Worm (Caenorhabditis elegans): ENCODE measurements around the gene Y57A10A.29.
"Not testable (repeated sequence)": the region's sequence is repeated elsewhere in the genome, so short reads cannot be mapped to it uniquely, and the experiment has no call there.

Y57A10A.29 gene

ce11 chrII:12280360-12280759 is 999 bp downstream of the Y57A10A.29 start, which contains the start of gene ife-5:
Gene ife-5, plus strand, starts transcription at chrII:12280660.
- TF ChIP-seq ref-1 (GFP tag; conservative IDR thresholded peaks at IDR 0.05) = no peak
- TF ChIP-seq T22C8.4 (GFP tag; IDR thresholded peaks at IDR 0.05) = no peak
- no peak for TF ChIP-seq flt-1 (GFP tag; IDR thresholded peaks at IDR 0.05)
- no peak for TF ChIP-seq ztf-29 (GFP tag; IDR thresholded peaks at IDR 0.05)
- no peak for TF ChIP-seq klf-2 (GFP tag; conservative IDR thresholded peaks at IDR 0.05)

DNA sequence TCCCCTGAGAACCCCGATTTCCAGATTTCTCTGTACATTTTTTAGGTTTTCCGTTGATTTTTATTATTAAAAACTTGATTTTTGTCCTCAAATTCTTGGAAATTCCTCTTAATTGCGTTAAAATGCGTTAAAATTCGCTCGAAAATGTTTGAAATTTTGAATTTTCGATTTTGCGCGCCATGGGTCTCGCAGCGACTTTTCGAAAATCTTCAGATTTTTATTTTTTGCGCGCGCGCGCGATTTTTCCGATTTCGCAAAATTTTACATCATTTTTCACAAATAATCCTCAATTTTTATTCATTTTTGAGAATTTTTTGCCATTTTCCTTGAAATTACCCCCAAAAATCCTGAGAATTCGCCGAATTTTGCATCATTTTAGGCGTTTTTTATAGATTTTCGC is 4.7 kb downstream of the Y57A10A.29 start:
- TF ChIP-seq klf-2 (GFP tag; conservative IDR thresholded peaks at IDR 0.05) (no peak), ref-1 (GFP tag; conservative IDR thresholded peaks at IDR 0.05) (no peak), ztf-23 (GFP tag; IDR thresholded peaks at IDR 0.05) (no peak), med-1 (GFP tag; optimal IDR thresholded peaks at IDR 0.05; ENCODE audit: insufficient read depth) (no peak), tab-1 (GFP tag; IDR thresholded peaks at IDR 0.05) (no peak), ztf-29 (GFP tag; IDR thresholded peaks at IDR 0.05) (no peak), cog-1 (tag; optimal IDR thresholded peaks at IDR 0.05) (no peak)

DNA sequence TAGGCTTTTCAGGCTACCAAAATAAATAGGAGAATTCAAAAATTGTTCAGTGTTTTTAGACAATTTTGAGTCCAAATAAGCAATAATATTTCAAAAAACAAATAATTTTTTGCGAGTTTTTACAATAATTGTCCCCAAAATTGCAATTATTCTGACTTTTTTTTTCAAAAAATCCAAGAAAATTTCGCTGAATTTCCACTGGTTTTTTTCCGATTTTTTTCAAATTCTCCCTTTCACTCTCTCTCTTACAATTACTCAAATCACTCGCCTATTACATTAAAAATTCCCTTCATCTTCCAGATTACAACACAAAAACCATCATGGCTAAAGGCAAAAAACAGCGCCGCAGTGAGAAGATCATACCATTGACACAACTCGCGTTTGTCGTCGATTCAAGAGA is 9.7 kb downstream of the Y57A10A.29 start, which contains the start of gene Y57A10A.31:
Gene Y57A10A.31 (plus strand): TSS at position 301 of the 400 bp plus-strand sequence.
- TF ChIP-seq med-1 (GFP tag; optimal IDR thresholded peaks at IDR 0.05; ENCODE audit: insufficient read depth) (no peak), ztf-29 (GFP tag; IDR thresholded peaks at IDR 0.05) (no peak), cog-1 (tag; optimal IDR thresholded peaks at IDR 0.05) (no peak), tab-1 (GFP tag; IDR thresholded peaks at IDR 0.05) (no peak), T22C8.4 (GFP tag; IDR thresholded peaks at IDR 0.05) (no peak), flt-1 (GFP tag; IDR thresholded peaks at IDR 0.05) (no peak), ref-1 (GFP tag; conservative IDR thresholded peaks at IDR 0.05) (no peak), klf-2 (GFP tag; conservative IDR thresholded peaks at IDR 0.05) (no peak), ztf-23 (GFP tag; IDR thresholded peaks at IDR 0.05) (no peak)

ce11 chrII:12296591-12296990 is 17.2 kb downstream of the Y57A10A.29 start:
- TF ChIP-seq ztf-29 (GFP tag; IDR thresholded peaks at IDR 0.05) (no peak), cog-1 (tag; optimal IDR thresholded peaks at IDR 0.05) (no peak), flt-1 (GFP tag; IDR thresholded peaks at IDR 0.05) (no peak), med-1 (GFP tag; optimal IDR thresholded peaks at IDR 0.05; ENCODE audit: insufficient read depth) (no peak), T22C8.4 (GFP tag; IDR thresholded peaks at IDR 0.05) (no peak), ztf-23 (GFP tag; IDR thresholded peaks at IDR 0.05) (no peak), klf-2 (GFP tag; conservative IDR thresholded peaks at IDR 0.05) (no peak), ref-1 (GFP tag; conservative IDR thresholded peaks at IDR 0.05) (no peak), tab-1 (GFP tag; IDR thresholded peaks at IDR 0.05) (no peak)

ce11 chrII:12300680-12301079 is 21.3 kb downstream of the Y57A10A.29 start:
- peak; percentile 84 for TF ChIP-seq T22C8.4 (GFP tag; IDR thresholded peaks at IDR 0.05)
- TF ChIP-seq ztf-23 (GFP tag; IDR thresholded peaks at IDR 0.05) = no peak

ce11 chrII:12301233-12301632 is 21.9 kb downstream of the Y57A10A.29 start:
- TF ChIP-seq ztf-29 (GFP tag; IDR thresholded peaks at IDR 0.05) (no peak), T22C8.4 (GFP tag; IDR thresholded peaks at IDR 0.05) (peak; percentile 95)

- TF ChIP-seq cog-1 (tag; optimal IDR thresholded peaks at IDR 0.05) (no peak), flt-1 (GFP tag; IDR thresholded peaks at IDR 0.05) (no peak), ref-1 (GFP tag; conservative IDR thresholded peaks at IDR 0.05) (no peak), klf-2 (GFP tag; conservative IDR thresholded peaks at IDR 0.05) (no peak), T22C8.4 (GFP tag; IDR thresholded peaks at IDR 0.05) (no peak), ztf-29 (GFP tag; IDR thresholded peaks at IDR 0.05) (no peak), med-1 (GFP tag; optimal IDR thresholded peaks at IDR 0.05; ENCODE audit: insufficient read depth) (no peak)
Observed at ce11 chrII:12302354-12302753, 23.0 kb downstream of the Y57A10A.29 start, which contains the start of gene C50E10.1. Gene C50E10.1, minus strand, starts transcription at chrII:12302454.

- TF ChIP-seq cog-1 (tag; optimal IDR thresholded peaks at IDR 0.05) (no peak), T22C8.4 (GFP tag; IDR thresholded peaks at IDR 0.05) (peak; percentile 67; the same call in 1 of the 2 replicates)
Observed at ce11 chrII:12303142-12303541, 23.8 kb downstream of the Y57A10A.29 start, which contains the start of gene sre-50. Gene sre-50, plus strand, starts transcription at chrII:12303525.

DNA sequence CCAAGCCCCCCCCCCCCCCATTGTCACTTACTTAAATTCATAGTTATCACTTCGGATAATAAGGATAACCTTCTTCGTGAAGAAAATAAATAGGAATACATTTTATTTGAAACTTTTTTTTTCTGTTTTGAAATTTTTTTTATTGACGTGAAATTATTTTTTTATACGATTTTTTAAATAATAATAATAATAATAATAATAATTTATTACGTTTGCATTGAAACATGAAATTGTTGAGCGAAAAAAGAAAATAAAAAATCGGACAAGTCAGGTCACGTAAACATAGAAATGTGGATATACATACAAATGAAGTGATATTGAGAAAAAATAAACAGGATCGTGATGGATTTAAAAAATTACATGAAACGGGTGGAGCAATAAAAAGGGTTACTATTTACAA is 30.3 kb downstream of the Y57A10A.29 start, which contains the start of gene C50E10.2:
Gene C50E10.2 (minus strand): TSS at position 101 of the 400 bp plus-strand sequence.
- TF ChIP-seq tab-1 (GFP tag; IDR thresholded peaks at IDR 0.05) (no peak), flt-1 (GFP tag; IDR thresholded peaks at IDR 0.05) (no peak), ref-1 (GFP tag; conservative IDR thresholded peaks at IDR 0.05) (no peak)

DNA sequence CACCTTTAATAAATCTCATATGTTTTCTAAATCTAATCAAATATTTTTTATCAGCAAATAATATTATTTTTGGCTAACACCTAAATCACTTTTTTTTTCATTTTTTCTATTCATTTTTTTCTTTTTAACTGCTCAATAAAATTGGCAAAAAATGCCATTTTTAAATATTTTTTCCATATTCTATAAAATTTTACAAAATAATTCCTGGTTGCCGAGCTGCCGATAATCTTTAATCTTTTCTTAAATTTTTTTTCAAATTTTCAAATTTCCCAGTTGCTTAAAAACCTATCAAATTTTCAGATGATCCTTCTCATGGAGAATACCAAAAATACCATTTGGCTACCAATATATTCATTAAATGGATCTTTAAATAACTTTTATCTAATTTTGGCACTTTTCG is 32.2 kb downstream of the Y57A10A.29 start, which contains the start of gene sre-51:
Gene sre-51 (plus strand): TSS at position 301 of the 400 bp plus-strand sequence.
- no peak for TF ChIP-seq cog-1 (tag; optimal IDR thresholded peaks at IDR 0.05)

DNA sequence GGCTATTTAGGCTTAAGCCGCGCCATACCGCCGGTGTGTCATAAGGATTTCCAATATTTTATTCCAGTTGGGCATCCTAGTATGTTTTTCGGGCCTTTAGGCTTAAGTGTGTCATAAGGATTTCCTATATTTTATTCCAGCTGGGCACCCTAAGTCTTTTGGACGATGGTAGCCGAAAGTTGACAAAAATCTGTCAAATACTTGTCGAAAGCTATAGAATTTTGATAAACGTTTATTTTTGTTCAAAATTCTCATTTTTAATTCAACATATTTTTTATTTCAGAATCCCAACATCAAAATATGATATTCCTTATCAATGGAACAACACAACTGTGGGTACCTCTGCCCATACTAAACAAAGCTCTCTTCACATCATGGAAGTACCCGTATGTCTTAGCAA is 39.2 kb downstream of the Y57A10A.29 start, which contains the start of gene sre-49:
Gene sre-49 (plus strand): TSS at position 301 of the 400 bp plus-strand sequence.
- not testable (repeated sequence) for TF ChIP-seq ref-1 (GFP tag; conservative IDR thresholded peaks at IDR 0.05); flt-1 (GFP tag; IDR thresholded peaks at IDR 0.05); ztf-23 (GFP tag; IDR thresholded peaks at IDR 0.05)

DNA sequence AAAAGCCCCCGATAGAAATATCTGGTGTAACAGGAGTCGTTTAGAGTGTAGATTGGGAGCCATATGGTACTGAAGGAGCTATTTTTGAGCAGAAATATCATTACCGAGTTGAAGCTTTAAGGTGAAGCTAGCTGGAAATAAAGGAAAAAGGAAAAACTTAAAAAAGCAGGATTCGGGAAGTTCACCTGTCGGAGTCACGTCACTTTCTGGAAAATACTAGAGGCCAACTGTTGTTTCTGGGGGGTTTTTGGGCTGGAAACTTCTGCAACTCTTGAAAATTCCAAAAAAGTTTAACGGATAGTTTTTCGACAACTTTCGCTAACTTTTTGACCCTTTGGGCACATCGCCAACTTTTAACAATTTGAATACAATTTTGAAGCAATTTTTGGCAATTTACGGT is 43.9 kb downstream of the Y57A10A.29 start, which contains the start of gene sre-53:
Gene sre-53 (minus strand): TSS at position 101 of the 400 bp plus-strand sequence.
- TF ChIP-seq cog-1 (tag; optimal IDR thresholded peaks at IDR 0.05) (no peak), flt-1 (GFP tag; IDR thresholded peaks at IDR 0.05) (no peak), ref-1 (GFP tag; conservative IDR thresholded peaks at IDR 0.05) (no peak), tab-1 (GFP tag; IDR thresholded peaks at IDR 0.05) (no peak), klf-2 (GFP tag; conservative IDR thresholded peaks at IDR 0.05) (no peak), ztf-29 (GFP tag; IDR thresholded peaks at IDR 0.05) (no peak), med-1 (GFP tag; optimal IDR thresholded peaks at IDR 0.05; ENCODE audit: insufficient read depth) (no peak), T22C8.4 (GFP tag; IDR thresholded peaks at IDR 0.05) (no peak), ztf-23 (GFP tag; IDR thresholded peaks at IDR 0.05) (no peak)
